Fruit fly (Drosophila melanogaster) whole organism, prepupa: ENCODE data around the gene CG11584.

Experiments used
- Blimp-1 ChIP-seq: fragments of 200-800 bp; sonication (Bioruptor generic); optimal IDR thresholded peaks from 3 replicates; lab custom pipeline; 2017; ENCODE audit warnings: missing biosample characterization, missing genetic modification characterization, mild to moderate bottlenecking, moderate library complexity, missing genetic modification reagents
- CG3032 ChIP-seq: fragments of 200-800 bp; optimal IDR thresholded peaks from 2 replicates; lab custom pipeline; 2019; ENCODE audit warnings: missing biosample characterization, mild to moderate bottlenecking, missing genetic modification characterization, moderate library complexity
- CG34406 ChIP-seq: fragments of 200-800 bp; sonication (Bioruptor generic); optimal IDR thresholded peaks from 3 replicates; lab custom pipeline; 2016; ENCODE audit warnings: missing biosample characterization, missing genetic modification characterization
- CG7368 ChIP-seq: fragments of 200-800 bp; sonication (Bioruptor generic); optimal IDR thresholded peaks from 3 replicates; lab custom pipeline; 2016; ENCODE audit warnings: missing biosample characterization, missing genetic modification characterization
- Ets96B ChIP-seq: fragments of 200-800 bp; optimal IDR thresholded peaks from 2 replicates; lab custom pipeline; 2019; ENCODE audit warnings: missing biosample characterization, mild to moderate bottlenecking, missing genetic modification characterization, moderate library complexity
- net ChIP-seq: fragments of 200-800 bp; sonication (Bioruptor generic); optimal IDR thresholded peaks from 3 replicates; lab custom pipeline; 2016; ENCODE audit warnings: missing biosample characterization, missing genetic modification characterization
- pdm3 ChIP-seq: fragments of 200-800 bp; sonication (Bioruptor generic); optimal IDR thresholded peaks from 3 replicates; lab custom pipeline; 2016; ENCODE audit warnings: missing biosample characterization, missing genetic modification characterization
- spab ChIP-seq: fragments of 200-800 bp; sonication (Bioruptor generic); optimal IDR thresholded peaks from 2 replicates; lab custom pipeline; 2017; ENCODE audit warnings: missing biosample characterization, mild to moderate bottlenecking, missing genetic modification characterization, missing genetic modification reagents

- TF ChIP-seq net (GFP tag; lab: Kevin White, UChicago) (no peak), Blimp-1 (GFP tag; lab: Kevin White, UChicago) (no peak), Ets96B (no peak), CG7368 (GFP tag; lab: Kevin White, UChicago) (no peak), spab (GFP tag; lab: Kevin White, UChicago) (no peak), CG3032 (tag; lab: Kevin White, UChicago) (no peak), CG34406 (GFP tag; lab: Kevin White, UChicago) (no peak), pdm3 (GFP tag; lab: Kevin White, UChicago) (no peak)
Observed at dm6 chrX:14176623-14177022, 4.2 kb upstream of the CG11584 start, which contains the start of gene CG11581.
